Fruit fly (Drosophila melanogaster): Measurements from ENCODE around the gene sstn.
A peak's percentile ranks its signal among the peaks of the same experiment; 100 is the strongest.

Gene sstn

DNA sequence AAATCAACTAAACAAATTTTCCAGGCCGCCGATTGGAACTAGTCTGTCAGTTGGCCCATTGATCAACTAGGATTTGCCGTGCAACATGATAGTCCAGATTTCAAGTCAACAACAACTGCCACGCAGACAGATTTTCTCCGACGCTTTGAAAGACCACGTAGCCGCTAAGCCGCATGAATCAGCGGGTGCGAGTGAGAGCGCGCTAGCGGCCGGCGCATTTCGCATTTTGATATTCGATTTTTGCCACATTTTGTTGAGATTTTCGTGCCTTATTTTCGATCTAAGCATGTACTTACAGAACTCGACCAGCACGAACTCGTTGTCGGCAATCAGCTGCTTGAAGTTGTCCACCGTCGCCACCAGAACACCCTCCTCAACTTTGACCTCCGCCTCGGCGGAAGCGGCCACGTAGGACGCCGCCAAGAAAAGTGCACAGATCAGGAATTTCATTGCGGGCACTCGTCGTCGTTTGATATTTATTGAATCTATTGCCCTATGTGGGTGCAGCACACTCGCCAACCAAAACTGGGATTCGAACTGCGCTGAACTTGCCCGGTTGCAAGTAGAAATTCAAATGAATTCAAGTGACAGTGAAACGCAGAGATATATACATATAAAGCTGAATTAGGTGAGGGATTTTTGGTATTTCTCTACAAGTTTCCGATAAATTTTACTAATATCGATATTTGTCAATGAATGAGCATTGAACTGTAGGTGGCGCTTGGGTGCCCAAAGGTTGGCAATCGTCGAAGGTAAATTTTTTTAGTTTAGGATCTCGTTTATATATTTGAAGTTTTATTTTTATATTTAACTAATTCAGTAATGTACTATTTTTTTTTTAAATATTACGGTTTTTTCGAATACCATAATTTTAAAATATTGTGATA, 47.7 kb upstream of the sstn start, which contains the start of gene Pdi (continued):
- TF ChIP-seq CG17802 (tag; optimal IDR thresholded peaks at IDR 0.05) (no peak), CG8478 (optimal IDR thresholded peaks at IDR 0.05) (no peak), CG4282 (GFP tag; optimal IDR thresholded peaks at IDR 0.05) (no peak), gce (GFP tag; IDR thresholded peaks at IDR 0.05) (0 out of 3 replicates have a peak, but pooled peaks have one; percentile 1), CG8281 (tag; optimal IDR thresholded peaks at IDR 0.05) (no peak), jigr1 (GFP tag; IDR thresholded peaks at IDR 0.05) (no peak; the same call in 2 of the 3 replicates), CG3726 (GFP tag; IDR thresholded peaks at IDR 0.05) (no peak), CG32767 (GFP tag; IDR thresholded peaks at IDR 0.05) (peak; percentile 70), CG4820 (GFP tag; optimal IDR thresholded peaks at IDR 0.05) (no peak), HLH54F (GFP tag; optimal IDR thresholded peaks at IDR 0.05) (no peak), pnt (GFP tag; optimal IDR thresholded peaks at IDR 0.05) (no peak), CG10565 (GFP tag; optimal IDR thresholded peaks at IDR 0.05) (no peak), Bgb (GFP tag; IDR thresholded peaks at IDR 0.05; ENCODE audit: partially characterized antibody) (peak; percentile 76), CG17912 (GFP tag; optimal IDR thresholded peaks at IDR 0.05) (peak; percentile 34), BtbVII (GFP tag; optimal IDR thresholded peaks at IDR 0.05) (no peak), ci (GFP tag; IDR thresholded peaks at IDR 0.05) (peak; percentile 68; the same call in 1 of the 3 replicates), CG15011 (GFP tag; optimal IDR thresholded peaks at IDR 0.05) (no peak), Lpt (GFP tag; optimal IDR thresholded peaks at IDR 0.05) (no peak), gem (tag; optimal IDR thresholded peaks at IDR 0.05) (peak; percentile 32), run (tag; optimal IDR thresholded peaks at IDR 0.05) (no peak), CG5180 (GFP tag; optimal IDR thresholded peaks at IDR 0.05) (no peak), TFAM (GFP tag; optimal IDR thresholded peaks at IDR 0.05) (no peak), CG8290 (GFP tag; optimal IDR thresholded peaks at IDR 0.05) (no peak), CG8290 (tag; optimal IDR thresholded peaks at IDR 0.05) (peak; percentile 14 to 50), en (GFP tag; optimal IDR thresholded peaks at IDR 0.05) (no peak), CG8924 (tag; optimal IDR thresholded peaks at IDR 0.05) (peak; percentile 11), lola (GFP tag; optimal IDR thresholded peaks at IDR 0.05) (no peak), Dp (GFP tag; optimal IDR thresholded peaks at IDR 0.05) (peak; percentile 62), Doc2 (GFP tag; IDR thresholded peaks at IDR 0.05) (no peak), Fer2 (tag; optimal IDR thresholded peaks at IDR 0.05) (no peak), Max (GFP tag; optimal IDR thresholded peaks at IDR 0.05) (no peak), tio (GFP tag; optimal IDR thresholded peaks at IDR 0.05) (no peak), CG17568 (GFP tag; optimal IDR thresholded peaks at IDR 0.05) (peak; percentile 26), CG17328 (GFP tag; IDR thresholded peaks at IDR 0.05) (no peak), Camta (GFP tag; optimal IDR thresholded peaks at IDR 0.05) (peak; percentile 31), CG8089 (GFP tag; optimal IDR thresholded peaks at IDR 0.05) (no peak), Bteb2 (GFP tag; optimal IDR thresholded peaks at IDR 0.05) (peak; percentile 33), pum (GFP tag; optimal IDR thresholded peaks at IDR 0.05) (no peak), CG32772 (GFP tag; IDR thresholded peaks at IDR 0.05) (no peak), GATAe (GFP tag; conservative IDR thresholded peaks at IDR 0.05) (no peak), Blimp-1 (GFP tag; optimal IDR thresholded peaks at IDR 0.05) (peak; percentile 24), Stat92E (GFP tag; optimal IDR thresholded peaks at IDR 0.05) (peak in 1 of 3 experiments; percentile 90), CG7839 (tag; optimal IDR thresholded peaks at IDR 0.05) (peak; percentile 29), nmo (GFP tag; optimal IDR thresholded peaks at IDR 0.05) (peak; percentile 62), CG17361 (GFP tag; IDR thresholded peaks at IDR 0.05) (peak; percentile 39; the same call in 2 of the 3 replicates), pfk (GFP tag; optimal IDR thresholded peaks at IDR 0.05) (peak; percentile 64), Kr (GFP tag; optimal IDR thresholded peaks at IDR 0.05) (no peak), ind (GFP tag; optimal IDR thresholded peaks at IDR 0.05) (no peak), CG6813 (GFP tag; optimal IDR thresholded peaks at IDR 0.05) (no peak)
